Fruit fly (Drosophila melanogaster) whole organism, adult: ENCODE measurements around the gene TAF1B.

Experiments
- CG12768 ChIP-seq: fragments of 200-800 bp; sonication (Bioruptor generic); optimal IDR thresholded peaks from 2 replicates; lab custom pipeline; 2017; ENCODE audit warnings: missing biosample characterization, missing genetic modification characterization, mild to moderate bottlenecking, moderate library complexity, missing genetic modification reagents
- CG1620 ChIP-seq: fragments of 200-800 bp; sonication (Bioruptor generic); optimal IDR thresholded peaks from 2 replicates; lab custom pipeline; 2016; ENCODE audit warnings: missing biosample characterization, missing genetic modification characterization
- CG33017 ChIP-seq: fragments of 200-800 bp; sonication (Bioruptor generic); optimal IDR thresholded peaks from 2 replicates; lab custom pipeline; 2018; ENCODE audit warnings: missing biosample characterization, mild to moderate bottlenecking, missing genetic modification characterization, moderate library complexity
- CG5204 ChIP-seq: fragments of 200-800 bp; sonication (Bioruptor generic); optimal IDR thresholded peaks from 2 replicates; lab custom pipeline; 2016; ENCODE audit warnings: missing biosample characterization, missing genetic modification characterization
- CG7045 ChIP-seq: fragments of 200-800 bp; sonication (Bioruptor generic); optimal IDR thresholded peaks from 2 replicates; lab custom pipeline; 2017; ENCODE audit warnings: missing biosample characterization, mild to moderate bottlenecking, missing genetic modification characterization
- Mnt ChIP-seq: fragments of 200-800 bp; sonication (Bioruptor generic); optimal IDR thresholded peaks from 2 replicates; lab custom pipeline; 2016; ENCODE audit warnings: missing biosample characterization, mild to moderate bottlenecking, missing genetic modification characterization
- bab1 ChIP-seq: fragments of 200-800 bp; sonication (Bioruptor generic); optimal IDR thresholded peaks from 3 replicates; lab custom pipeline; 2019; ENCODE audit warnings: missing biosample characterization, mild to moderate bottlenecking, missing genetic modification characterization, moderate library complexity
- cic ChIP-seq: fragments of 200-800 bp; sonication (Bioruptor generic); optimal IDR thresholded peaks from 2 replicates; lab custom pipeline; 2017; ENCODE audit warnings: missing biosample characterization, mild to moderate bottlenecking, missing genetic modification characterization, moderate library complexity
- cnc ChIP-seq, 2 experiments: fragments of >200 bp; optimal IDR thresholded peaks; 2 replicates each; lab custom pipeline; 2017
- kay ChIP-seq: fragments of 200-800 bp; sonication (Bioruptor generic); peaks from one replicate; lab custom pipeline; 2016; ENCODE audit warnings: missing biosample characterization, missing genetic modification characterization, borderline replicate concordance
- ovo ChIP-seq: fragments of 200-800 bp; sonication (Bioruptor generic); optimal IDR thresholded peaks from 2 replicates; lab custom pipeline; 2016; ENCODE audit warnings: missing biosample characterization, missing genetic modification characterization
- pad ChIP-seq: fragments of 200-800 bp; sonication (Bioruptor generic); optimal IDR thresholded peaks from 3 replicates; lab custom pipeline; 2017; ENCODE audit warnings: missing biosample characterization, missing genetic modification characterization, mild to moderate bottlenecking, moderate library complexity, missing genetic modification reagents
- toe ChIP-seq: fragments of 200-800 bp; sonication (Bioruptor generic); optimal IDR thresholded peaks from 2 replicates; lab custom pipeline; 2016; ENCODE audit warnings: missing biosample characterization, missing genetic modification characterization

DNA sequence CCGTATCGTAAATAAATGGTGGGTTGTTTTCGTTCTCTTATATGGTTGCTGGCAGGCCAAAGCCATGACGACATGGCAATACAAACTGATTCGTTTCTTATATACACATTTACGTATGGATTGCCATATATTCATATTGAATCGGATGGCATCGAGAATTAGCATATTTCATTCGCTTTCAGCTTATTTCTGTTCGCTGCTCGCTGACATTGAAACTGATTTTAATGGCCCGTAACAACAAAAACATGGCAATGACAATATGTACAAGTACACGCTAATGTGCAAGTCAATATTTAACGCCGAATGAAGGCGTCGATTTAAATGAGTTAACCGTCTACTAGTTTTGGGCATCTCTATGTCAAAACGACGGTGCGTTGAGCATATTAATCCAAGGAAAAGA lies 42.0 kb upstream of the TAF1B start:
- TF ChIP-seq bab1 (GFP tag; lab: Kevin White, UChicago) (no peak), Mnt (GFP tag; lab: Kevin White, UChicago) (no peak), CG12768 (no peak), CG7045 (no peak), CG1620 (GFP tag; lab: Kevin White, UChicago) (no peak), cic (GFP tag; lab: Kevin White, UChicago) (no peak), pad (no peak), toe (GFP tag; lab: Kevin White, UChicago) (no peak), cnc (optimal IDR thresholded peaks at IDR 0.05; lab: Kevin White, UChicago) (no peak), CG33017 (tag; lab: Kevin White, UChicago) (no peak), ovo (no peak), kay (GFP tag; lab: Kevin White, UChicago) (no peak), CG5204 (no peak)
